Worm (Caenorhabditis elegans): Measurements from ENCODE around the gene C56G3.2.

C56G3.2 gene

ce11 chrX:7340915-7341559, 24.3 kb upstream of the C56G3.2 start, which contains the start of gene C07D8.6:
Gene C07D8.6, plus strand, starts transcription at chrX:7341509.
- TF ChIP-seq php-3 (GFP tag; IDR thresholded peaks at IDR 0.05) (peak; percentile 58; the same call in 1 of the 2 replicates), aha-1 (tag) (peak; percentile 96), hlh-30 (tag; optimal IDR thresholded peaks at IDR 0.05; ENCODE audit: insufficient read depth) (peak; percentile 59), lin-1 (GFP tag; IDR thresholded peaks at IDR 0.05) (peak; percentile 77), F49E8.2 (tag; optimal IDR thresholded peaks at IDR 0.05; ENCODE audit: borderline replicate concordance) (no peak), nhr-6 (tag; optimal IDR thresholded peaks at IDR 0.05) (peak; percentile 60), mdl-1 (tag; optimal IDR thresholded peaks at IDR 0.05) (peak in 1 of 2 experiments; percentile 50), daf-16 (GFP tag; optimal IDR thresholded peaks at IDR 0.05) (peak in 1 of 2 experiments; percentile 60), daf-16 (tag; optimal IDR thresholded peaks at IDR 0.05) (peak; percentile 87), tra-1 (GFP tag; IDR thresholded peaks at IDR 0.05) (peak; percentile 53; the same call in 1 of the 2 replicates), skn-1 (tag; optimal IDR thresholded peaks at IDR 0.05) (no peak), dmd-8 (GFP tag; IDR thresholded peaks at IDR 0.05) (no peak), nhr-10 (tag; optimal IDR thresholded peaks at IDR 0.05) (no peak), ZK546.5 (tag; optimal IDR thresholded peaks at IDR 0.05) (no peak), mes-2 (tag; optimal IDR thresholded peaks at IDR 0.05; ENCODE audit: poor library complexity, severe bottlenecking) (peak; percentile 26), lsy-2 (tag; optimal IDR thresholded peaks at IDR 0.05) (peak in 1 of 2 experiments; percentile 52), mep-1 (tag; optimal IDR thresholded peaks at IDR 0.05) (peak; percentile 59), dve-1 (tag; optimal IDR thresholded peaks at IDR 0.05; ENCODE audit: insufficient read depth) (peak; percentile 79), nhr-11 (tag; optimal IDR thresholded peaks at IDR 0.05) (peak; percentile 17), D1046.2 (GFP tag; IDR thresholded peaks at IDR 0.05) (no peak), pqm-1 (tag; optimal IDR thresholded peaks at IDR 0.05) (peak; percentile 95), dmd-6 (GFP tag; IDR thresholded peaks at IDR 0.05) (peak; percentile 86), nhr-48 (tag; optimal IDR thresholded peaks at IDR 0.05) (peak; percentile 83), fkh-10 (GFP tag; optimal IDR thresholded peaks at IDR 0.05) (no peak), mxl-3 (GFP tag; optimal IDR thresholded peaks at IDR 0.05) (peak; percentile 82), unc-62 (GFP tag; optimal IDR thresholded peaks at IDR 0.05 in 1 of 2) (peak in 1 of 2 experiments; percentile 28), unc-62 (tag; optimal IDR thresholded peaks at IDR 0.05) (no peak), hlh-11 (tag; optimal IDR thresholded peaks at IDR 0.05) (peak; percentile 89), saeg-2 (GFP tag; IDR thresholded peaks at IDR 0.05) (0 out of 2 replicates have a peak, but pooled peaks have one; percentile 33), gei-8 (GFP tag; optimal IDR thresholded peaks at IDR 0.05) (no peak), nhr-41 (GFP tag; IDR thresholded peaks at IDR 0.05) (peak; percentile 36; the same call in 1 of the 2 replicates), daf-19 (GFP tag; conservative IDR thresholded peaks at IDR 0.05) (no peak), nhr-28 (tag; optimal IDR thresholded peaks at IDR 0.05) (peak; percentile 95), pha-4 (GFP tag; IDR thresholded peaks at IDR 0.05) (no peak), pha-4 (tag; optimal IDR thresholded peaks at IDR 0.05) (no peak), nhr-77 (tag; optimal IDR thresholded peaks at IDR 0.05) (peak; percentile 70)

DNA sequence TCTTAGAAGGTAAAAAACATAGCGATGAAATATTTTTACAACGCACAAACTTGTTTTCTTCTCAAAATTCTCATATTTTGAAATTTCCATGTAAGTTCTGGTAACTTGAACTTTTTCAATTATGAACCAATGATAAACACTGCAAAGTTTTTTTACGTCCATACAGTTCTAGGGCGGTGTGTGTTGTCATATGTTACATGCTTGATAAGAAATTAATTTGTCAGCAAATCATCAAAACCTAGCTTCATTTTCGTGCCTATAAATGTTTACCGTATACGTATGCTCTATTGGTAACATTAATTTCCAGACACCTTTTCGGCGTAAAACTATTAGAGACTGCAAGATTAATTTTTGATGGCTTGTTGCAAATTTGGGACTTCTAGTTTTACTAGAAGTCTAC, 22.1 kb upstream of the C56G3.2 start:
- peak; percentile 8 for TF ChIP-seq hlh-30 (tag; optimal IDR thresholded peaks at IDR 0.05; ENCODE audit: insufficient read depth)
- TF ChIP-seq dve-1 (tag; optimal IDR thresholded peaks at IDR 0.05; ENCODE audit: insufficient read depth): peak; percentile 2
- TF ChIP-seq Y75B8A.6 (GFP tag; IDR thresholded peaks at IDR 0.05): no peak
- TF ChIP-seq daf-16 (GFP tag; optimal IDR thresholded peaks at IDR 0.05): no peak
- peak; percentile 90 for TF ChIP-seq daf-16 (tag; optimal IDR thresholded peaks at IDR 0.05)
- TF ChIP-seq nhr-28 (tag; optimal IDR thresholded peaks at IDR 0.05): peak; percentile 63
- peak; percentile 80 for TF ChIP-seq pqm-1 (tag; optimal IDR thresholded peaks at IDR 0.05)

- TF ChIP-seq Y48G9A.11 (GFP tag; IDR thresholded peaks at IDR 0.05) (no peak), D1046.2 (GFP tag; IDR thresholded peaks at IDR 0.05) (no peak), nhr-76 (tag; optimal IDR thresholded peaks at IDR 0.05) (no peak), mdl-1 (tag; optimal IDR thresholded peaks at IDR 0.05) (no peak), hmg-1.1 (GFP tag; IDR thresholded peaks at IDR 0.05) (no peak), dmd-8 (GFP tag; IDR thresholded peaks at IDR 0.05) (no peak)
Observed at ce11 chrX:7343747-7344146, 21.6 kb upstream of the C56G3.2 start, which contains the start of gene C07D8.5. Gene C07D8.5, plus strand, starts transcription at chrX:7344047.
